Worm (Caenorhabditis elegans) whole organism, L4 larva: ENCODE results near the gene T13C5.6.

ENCODE experiments used
- R02D3.7 ChIP-seq: fragments of 150-350 bp; sonication (generic microtip); optimal IDR thresholded peaks from 3 replicates; lab custom pipeline; 2014; ENCODE audit warnings: missing biosample characterization, missing genetic modification characterization
- ZK546.5 ChIP-seq, 2 experiments: sonication (generic microtip); optimal IDR thresholded peaks; 2 replicates each; lab custom pipeline; 2017; ENCODE audit warnings: missing biosample characterization in 2 of 2, missing genetic modification characterization in 2 of 2
- ama-1 ChIP-seq: fragments of 150-350 bp; optimal IDR thresholded peaks from 2 replicates; lab custom pipeline; 2014; ENCODE audit warnings: inconsistent platforms, mixed read lengths
- cey-2 ChIP-seq: sonication (generic microtip); optimal IDR thresholded peaks from 3 replicates; lab custom pipeline; 2017; ENCODE audit warnings: missing genetic modification characterization, mild to moderate bottlenecking, missing compliant biosample characterization, antibody characterized with exemption, borderline replicate concordance; ENCODE audit not compliant: insufficient read depth
- dve-1 ChIP-seq: sonication (generic microtip); optimal IDR thresholded peaks from 2 replicates; lab custom pipeline; 2017; ENCODE audit warnings: antibody characterized with exemption, mild to moderate bottlenecking, missing genetic modification characterization, missing compliant biosample characterization; ENCODE audit not compliant: insufficient read depth
- lin-13 ChIP-seq: fragments of 150-350 bp; optimal IDR thresholded peaks from 2 replicates; lab custom pipeline; 2014; ENCODE audit warnings: missing biosample characterization, missing genetic modification reagents, missing genetic modification characterization
- lin-15B ChIP-seq: fragments of 150-350 bp; sonication (generic microtip); optimal IDR thresholded peaks from 3 replicates; lab custom pipeline; 2014; ENCODE audit warnings: missing biosample characterization, missing genetic modification characterization
- lin-39 ChIP-seq: fragments of 150-350 bp; optimal IDR thresholded peaks from 2 replicates; lab custom pipeline; 2014; ENCODE audit warnings: missing biosample characterization, missing genetic modification reagents, missing genetic modification characterization
- madf-9 ChIP-seq: fragments of 200-800 bp; sonication (Bioruptor generic); conservative IDR thresholded peaks from 2 replicates; pipeline ENCODE4 v1.3.6; 2022; ENCODE audit warnings: missing genetic modification reagents, missing genetic modification characterization, missing compliant biosample characterization
- mdl-1 ChIP-seq, 2 experiments: fragments of 150-350 bp in 1 of 2; sonication (generic microtip) in 1 of 2; optimal IDR thresholded peaks; 2 replicates each; lab custom pipeline; 2014 to 2017; ENCODE audit warnings: missing biosample characterization in 2 of 2, missing genetic modification characterization in 2 of 2
- nhr-28 ChIP-seq: fragments of 150-350 bp; optimal IDR thresholded peaks from 2 replicates; lab custom pipeline; 2014; ENCODE audit warnings: missing biosample characterization, missing genetic modification characterization
- nhr-76 ChIP-seq: fragments of 150-350 bp; optimal IDR thresholded peaks from 2 replicates; lab custom pipeline; 2014; ENCODE audit warnings: missing biosample characterization, missing genetic modification characterization

- TF ChIP-seq lin-15B (tag; lab: Kevin White, UChicago) (no peak), mdl-1 (tag; optimal IDR thresholded peaks at IDR 0.05; lab: Kevin White, UChicago) (no peak), lin-13 (GFP tag; lab: Kevin White, UChicago) (no peak), ZK546.5 (tag; optimal IDR thresholded peaks at IDR 0.05; lab: Kevin White, UChicago) (no peak), nhr-76 (tag; lab: Kevin White, UChicago) (no peak), dve-1 (tag; lab: Kevin White, UChicago) (no peak), cey-2 (tag; lab: Kevin White, UChicago) (no peak), lin-39 (no peak), ama-1 (lab: Kevin White, UChicago) (no peak), nhr-28 (tag; lab: Kevin White, UChicago) (no peak), madf-9 (GFP tag; lab: Robert Waterston, UW) (no peak), R02D3.7 (tag; lab: Kevin White, UChicago) (no peak)
Measured at ce11 chrX:6235443-6235842, 28.0 kb upstream of the T13C5.6 start, which contains the start of gene hsp-43.
